Worm (Caenorhabditis elegans): ENCODE data around the gene K11E4.1.

K11E4.1 gene

ce11 chrX:13722821-13723220, 8.9 kb downstream of the K11E4.1 start, which contains the start of gene poml-1:
Gene poml-1, minus strand, starts transcription at chrX:13722921.
- no peak for TF ChIP-seq aly-1 (tag; optimal IDR thresholded peaks at IDR 0.05)

ce11 chrX:13724364-13724763, 10.4 kb downstream of the K11E4.1 start, which contains the start of gene K11E4.6:
Gene K11E4.6, plus strand, starts transcription at chrX:13724664.
- TF ChIP-seq ceh-36 (tag; optimal IDR thresholded peaks at IDR 0.05) (no peak), F13C5.2 (tag; optimal IDR thresholded peaks at IDR 0.05) (no peak), sea-1 (GFP tag; conservative IDR thresholded peaks at IDR 0.05) (no peak), tbx-11 (GFP tag; IDR thresholded peaks at IDR 0.05) (no peak), hmbx-1 (tag; optimal IDR thresholded peaks at IDR 0.05) (no peak), tbx-37 (GFP tag; conservative IDR thresholded peaks at IDR 0.05) (no peak), B0310.2 (tag; optimal IDR thresholded peaks at IDR 0.05) (no peak), aly-1 (tag; optimal IDR thresholded peaks at IDR 0.05) (no peak), hmg-4 (GFP tag; optimal IDR thresholded peaks at IDR 0.05) (no peak), ceh-13 (GFP tag; optimal IDR thresholded peaks at IDR 0.05) (no peak), ama-1 (optimal IDR thresholded peaks at IDR 0.05) (no peak), ets-7 (tag; optimal IDR thresholded peaks at IDR 0.05) (no peak), flt-1 (GFP tag; IDR thresholded peaks at IDR 0.05) (no peak), pes-1 (GFP tag; IDR thresholded peaks at IDR 0.05) (no peak), tra-4 (tag; optimal IDR thresholded peaks at IDR 0.05) (no peak), hnd-1 (tag; optimal IDR thresholded peaks at IDR 0.05) (no peak), scrt-1 (GFP tag; IDR thresholded peaks at IDR 0.05) (no peak)

- TF ChIP-seq hmbx-1 (tag; optimal IDR thresholded peaks at IDR 0.05) (no peak), ceh-13 (GFP tag; optimal IDR thresholded peaks at IDR 0.05) (no peak), ets-7 (tag; optimal IDR thresholded peaks at IDR 0.05) (no peak), aly-1 (tag; optimal IDR thresholded peaks at IDR 0.05) (no peak), tra-4 (tag; optimal IDR thresholded peaks at IDR 0.05) (no peak), hnd-1 (tag; optimal IDR thresholded peaks at IDR 0.05) (no peak), ama-1 (optimal IDR thresholded peaks at IDR 0.05) (no peak)
These were observed 12.3 kb downstream of the K11E4.1 start for ce11 chrX:13726285-13726684.

- TF ChIP-seq ama-1 (optimal IDR thresholded peaks at IDR 0.05): no peak
- no peak for TF ChIP-seq ceh-13 (GFP tag; optimal IDR thresholded peaks at IDR 0.05)
- no peak for TF ChIP-seq ets-7 (tag; optimal IDR thresholded peaks at IDR 0.05)
- TF ChIP-seq F13C5.2 (tag; optimal IDR thresholded peaks at IDR 0.05): no peak
- TF ChIP-seq hmg-4 (GFP tag; optimal IDR thresholded peaks at IDR 0.05): no peak
- TF ChIP-seq tbx-11 (GFP tag; IDR thresholded peaks at IDR 0.05): no peak
- no peak for TF ChIP-seq sea-1 (GFP tag; conservative IDR thresholded peaks at IDR 0.05)
- no peak for TF ChIP-seq hmbx-1 (tag; optimal IDR thresholded peaks at IDR 0.05)
- no peak for TF ChIP-seq aly-1 (tag; optimal IDR thresholded peaks at IDR 0.05)
- no peak for TF ChIP-seq tbx-37 (GFP tag; conservative IDR thresholded peaks at IDR 0.05)
These were observed 13.0 kb downstream of the K11E4.1 start, which contains the start of gene pix-1 for ce11 chrX:13726874-13727343. Gene pix-1, plus strand, starts transcription at chrX:13727293.

- TF ChIP-seq ama-1 (optimal IDR thresholded peaks at IDR 0.05) (no peak), flt-1 (GFP tag; IDR thresholded peaks at IDR 0.05) (no peak), ceh-13 (GFP tag; optimal IDR thresholded peaks at IDR 0.05) (no peak), tra-4 (tag; optimal IDR thresholded peaks at IDR 0.05) (no peak), sea-1 (GFP tag; conservative IDR thresholded peaks at IDR 0.05) (no peak), ceh-36 (tag; optimal IDR thresholded peaks at IDR 0.05) (no peak), ets-7 (tag; optimal IDR thresholded peaks at IDR 0.05) (no peak), tbx-37 (GFP tag; conservative IDR thresholded peaks at IDR 0.05) (no peak), pes-1 (GFP tag; IDR thresholded peaks at IDR 0.05) (no peak), F13C5.2 (tag; optimal IDR thresholded peaks at IDR 0.05) (no peak), hnd-1 (tag; optimal IDR thresholded peaks at IDR 0.05) (no peak), B0310.2 (tag; optimal IDR thresholded peaks at IDR 0.05) (no peak), tbx-11 (GFP tag; IDR thresholded peaks at IDR 0.05) (no peak), hmg-4 (GFP tag; optimal IDR thresholded peaks at IDR 0.05) (no peak), scrt-1 (GFP tag; IDR thresholded peaks at IDR 0.05) (no peak)
These were observed 15.0 kb downstream of the K11E4.1 start for ce11 chrX:13728991-13729390.

- TF ChIP-seq scrt-1 (GFP tag; IDR thresholded peaks at IDR 0.05) (no peak), ceh-13 (GFP tag; optimal IDR thresholded peaks at IDR 0.05) (no peak), aly-1 (tag; optimal IDR thresholded peaks at IDR 0.05) (no peak), ama-1 (optimal IDR thresholded peaks at IDR 0.05) (no peak), ceh-36 (tag; optimal IDR thresholded peaks at IDR 0.05) (no peak), sea-1 (GFP tag; conservative IDR thresholded peaks at IDR 0.05) (no peak), tra-4 (tag; optimal IDR thresholded peaks at IDR 0.05) (no peak), flt-1 (GFP tag; IDR thresholded peaks at IDR 0.05) (no peak), B0310.2 (tag; optimal IDR thresholded peaks at IDR 0.05) (no peak), hnd-1 (tag; optimal IDR thresholded peaks at IDR 0.05) (no peak), pes-1 (GFP tag; IDR thresholded peaks at IDR 0.05) (no peak), hmbx-1 (tag; optimal IDR thresholded peaks at IDR 0.05) (no peak), F13C5.2 (tag; optimal IDR thresholded peaks at IDR 0.05) (no peak)
These were observed 15.8 kb downstream of the K11E4.1 start for ce11 chrX:13729724-13730123.

- TF ChIP-seq ets-7 (tag; optimal IDR thresholded peaks at IDR 0.05): no peak
- TF ChIP-seq pes-1 (GFP tag; IDR thresholded peaks at IDR 0.05): peak; percentile 60
- peak; percentile 42; the same call in 1 of the 2 replicates for TF ChIP-seq flt-1 (GFP tag; IDR thresholded peaks at IDR 0.05)
- TF ChIP-seq scrt-1 (GFP tag; IDR thresholded peaks at IDR 0.05): no peak
- no peak for TF ChIP-seq ama-1 (optimal IDR thresholded peaks at IDR 0.05)
- no peak for TF ChIP-seq ceh-13 (GFP tag; optimal IDR thresholded peaks at IDR 0.05)
- TF ChIP-seq hmbx-1 (tag; optimal IDR thresholded peaks at IDR 0.05): no peak
- TF ChIP-seq hnd-1 (tag; optimal IDR thresholded peaks at IDR 0.05): no peak
- no peak for TF ChIP-seq aly-1 (tag; optimal IDR thresholded peaks at IDR 0.05)
- no peak for TF ChIP-seq ceh-36 (tag; optimal IDR thresholded peaks at IDR 0.05)
- TF ChIP-seq tbx-11 (GFP tag; IDR thresholded peaks at IDR 0.05): no peak
- peak; percentile 1 for TF ChIP-seq B0310.2 (tag; optimal IDR thresholded peaks at IDR 0.05)
- TF ChIP-seq hmg-4 (GFP tag; optimal IDR thresholded peaks at IDR 0.05): no peak
- 0 out of 2 replicates have a peak, but pooled peaks have one; percentile 36 for TF ChIP-seq sea-1 (GFP tag; conservative IDR thresholded peaks at IDR 0.05)
- no peak for TF ChIP-seq tra-4 (tag; optimal IDR thresholded peaks at IDR 0.05)
- no peak for TF ChIP-seq F13C5.2 (tag; optimal IDR thresholded peaks at IDR 0.05)
- peak; percentile 51; the same call in 1 of the 2 replicates for TF ChIP-seq tbx-37 (GFP tag; conservative IDR thresholded peaks at IDR 0.05)
These were observed 16.4 kb downstream of the K11E4.1 start for ce11 chrX:13730209-13730975.

Measured in whole organism, early embryonic.